Worm (Caenorhabditis elegans) whole organism, late embryonic: ENCODE data around the gene fis-1.

Experiments
- C08G9.2 ChIP-seq: sonication (generic microtip); optimal IDR thresholded peaks from 2 replicates; lab custom pipeline; 2016; ENCODE audit warnings: mild to moderate bottlenecking, missing genetic modification characterization, moderate library complexity, missing compliant biosample characterization
- T23F11.4 ChIP-seq: fragments of 200-800 bp; sonication (Bioruptor generic); optimal IDR thresholded peaks from 2 replicates; lab custom pipeline; 2018; ENCODE audit warnings: mild to moderate bottlenecking, missing genetic modification characterization, missing compliant biosample characterization
- ceh-14 ChIP-seq: sonication (generic microtip); optimal IDR thresholded peaks from 2 replicates; lab custom pipeline; 2016; ENCODE audit warnings: missing genotype, missing genetic modification characterization, missing compliant biosample characterization
- ceh-18 ChIP-seq: sonication (generic microtip); optimal IDR thresholded peaks from 2 replicates; lab custom pipeline; 2016; ENCODE audit warnings: missing genetic modification characterization, missing compliant biosample characterization
- dmd-4 ChIP-seq: sonication (generic microtip); optimal IDR thresholded peaks from 2 replicates; lab custom pipeline; 2016; ENCODE audit warnings: borderline replicate concordance, missing genetic modification characterization, missing compliant biosample characterization
- pha-4 ChIP-seq: fragments of 150-350 bp; optimal IDR thresholded peaks from 2 replicates; lab custom pipeline; 2018; ENCODE audit warnings: missing biosample characterization, missing genetic modification reagents, missing genetic modification characterization
- ref-2 ChIP-seq: sonication (generic microtip); optimal IDR thresholded peaks from 2 replicates; lab custom pipeline; 2016; ENCODE audit warnings: missing genetic modification characterization, missing compliant biosample characterization
- rnt-1 ChIP-seq: sonication (generic microtip); optimal IDR thresholded peaks from 2 replicates; lab custom pipeline; 2016; ENCODE audit warnings: missing genetic modification characterization, missing compliant biosample characterization
- unc-42 ChIP-seq: sonication (generic microtip); optimal IDR thresholded peaks from 2 replicates; lab custom pipeline; 2016; ENCODE audit warnings: missing genotype, missing genetic modification characterization, missing compliant biosample characterization

DNA sequence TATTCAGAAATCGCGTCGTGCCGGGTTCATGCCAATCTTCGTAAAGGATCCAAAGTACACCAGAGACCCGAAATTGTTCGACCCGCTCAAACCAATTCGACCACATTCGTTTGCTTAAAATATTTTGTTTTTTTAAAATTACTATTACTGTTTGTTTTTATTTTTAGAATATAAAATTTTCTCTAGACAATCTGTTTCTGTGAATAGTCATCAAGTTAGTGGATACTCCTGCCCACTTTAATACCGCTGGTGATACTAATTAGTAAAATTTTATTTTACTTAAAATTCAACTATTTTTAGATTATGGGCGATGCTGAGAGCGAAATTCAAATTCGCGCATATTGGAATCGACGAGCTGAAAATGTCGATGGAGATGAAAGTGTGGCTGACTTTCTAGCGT lies 18.4 kb upstream of the fis-1 start, which contains the start of gene T14B4.1:
- TF ChIP-seq dmd-4 (tag; lab: Kevin White, UChicago) (no peak), ceh-18 (no peak), rnt-1 (tag; lab: Kevin White, UChicago) (no peak), C08G9.2 (tag; lab: Kevin White, UChicago) (no peak), ref-2 (no peak), T23F11.4 (GFP tag; lab: Kevin White, UChicago) (no peak), unc-42 (tag; lab: Kevin White, UChicago) (no peak), ceh-14 (no peak), pha-4 (tag; lab: Kevin White, UChicago) (no peak)
